In the genomic region with DNA sequence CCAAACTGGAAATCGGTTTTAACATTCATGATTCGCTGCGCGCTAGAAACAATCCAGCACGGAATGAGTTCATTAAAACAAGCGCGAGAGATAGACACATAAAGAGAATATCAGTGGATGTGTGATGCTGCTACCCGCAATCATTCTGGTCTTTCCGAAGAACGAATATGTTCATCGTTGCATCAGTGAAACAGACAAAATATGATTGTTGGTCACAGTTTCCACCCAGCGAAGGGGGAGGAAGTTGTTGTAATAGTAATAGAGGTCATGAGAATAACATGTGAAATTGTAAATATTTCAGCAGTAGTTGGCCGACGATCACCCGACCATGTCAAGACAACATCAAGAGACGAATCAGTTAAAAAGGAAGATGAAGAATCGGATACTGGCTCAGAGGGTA, we compare ENCODE assay signal across 5 worm cellular contexts.
TF ChIP-seq lines count a peak whose summit lies in the region.

No protein-coding gene starts in this region.

TF ChIP-seq in whole organism, L1 larva, 84 proteins besides CTCF, POLR2A, EP300 and RAD21 (continues in another document):
- TF ChIP-seq hlh-4 (tag; optimal IDR thresholded peaks at IDR 0.05; lab: Kevin White, UChicago) = no peak
- TF ChIP-seq mep-1 (tag; optimal IDR thresholded peaks at IDR 0.05; lab: Kevin White, UChicago) = no peak
- no peak for TF ChIP-seq unc-130 (tag; optimal IDR thresholded peaks at IDR 0.05; lab: Kevin White, UChicago)
- TF ChIP-seq lsy-2 (tag; optimal IDR thresholded peaks at IDR 0.05; lab: Kevin White, UChicago) = no peak
- TF ChIP-seq dpl-1 (GFP tag; optimal IDR thresholded peaks at IDR 0.05; lab: Kevin White, UChicago) = no peak
- peak in 1 of 2 experiments; percentile 32 for TF ChIP-seq lin-35 (GFP tag; optimal IDR thresholded peaks at IDR 0.05; lab: Kevin White, UChicago)
- 0 out of 2 replicates have a peak, but pooled peaks have one; percentile 6 for TF ChIP-seq nhr-19 (GFP tag; conservative IDR thresholded peaks at IDR 0.05; lab: Robert Waterston, UW)
- no peak for TF ChIP-seq nhr-90 (tag; optimal IDR thresholded peaks at IDR 0.05; lab: Kevin White, UChicago; ENCODE audit: poor library complexity)
- no peak for TF ChIP-seq ces-1 (GFP tag; optimal IDR thresholded peaks at IDR 0.05; lab: Kevin White, UChicago)
- TF ChIP-seq ama-1 (optimal IDR thresholded peaks at IDR 0.05; lab: Kevin White, UChicago) = no peak
- no peak for TF ChIP-seq isw-1 (GFP tag; IDR thresholded peaks at IDR 0.05; lab: Robert Waterston, UW)
- no peak for TF ChIP-seq hpl-2 (GFP tag; optimal IDR thresholded peaks at IDR 0.05; lab: Kevin White, UChicago)
- no peak for TF ChIP-seq aly-2 (tag; optimal IDR thresholded peaks at IDR 0.05; lab: Kevin White, UChicago)
- TF ChIP-seq swsn-7 (tag; optimal IDR thresholded peaks at IDR 0.05; lab: Kevin White, UChicago) = no peak
- TF ChIP-seq ceh-8 (GFP tag; optimal IDR thresholded peaks at IDR 0.05; lab: Kevin White, UChicago) = no peak
- TF ChIP-seq irx-1 (tag; optimal IDR thresholded peaks at IDR 0.05; lab: Kevin White, UChicago) = no peak
- no peak for TF ChIP-seq egl-13 (tag; optimal IDR thresholded peaks at IDR 0.05; lab: Kevin White, UChicago)
- peak; percentile 26 for TF ChIP-seq tbx-2 (tag; optimal IDR thresholded peaks at IDR 0.05; lab: Kevin White, UChicago)

TF ChIP-seq in whole organism, L2 larva, 48 proteins besides CTCF, POLR2A, EP300 and RAD21:
- TF ChIP-seq egl-27 (tag; optimal IDR thresholded peaks at IDR 0.05; lab: Kevin White, UChicago) (peak; percentile 10), blmp-1 (tag; optimal IDR thresholded peaks at IDR 0.05; lab: Kevin White, UChicago; ENCODE audit: insufficient read depth) (peak; percentile 27), sma-9 (GFP tag; optimal IDR thresholded peaks at IDR 0.05; lab: Kevin White, UChicago) (peak; percentile 53), sma-9 (tag; optimal IDR thresholded peaks at IDR 0.05; lab: Kevin White, UChicago) (no peak), nhr-23 (tag; optimal IDR thresholded peaks at IDR 0.05; lab: Kevin White, UChicago) (no peak), ceh-16 (tag; optimal IDR thresholded peaks at IDR 0.05; lab: Kevin White, UChicago) (no peak), nhr-25 (tag; optimal IDR thresholded peaks at IDR 0.05; lab: Kevin White, UChicago) (peak; percentile 51), nhr-10 (tag; optimal IDR thresholded peaks at IDR 0.05; lab: Kevin White, UChicago) (no peak), alr-1 (tag; optimal IDR thresholded peaks at IDR 0.05; lab: Kevin White, UChicago) (no peak), sma-3 (GFP tag; optimal IDR thresholded peaks at IDR 0.05; lab: Kevin White, UChicago) (peak; percentile 12)

TF ChIP-seq in whole organism, L3 larva, 47 proteins besides CTCF, POLR2A, EP300 and RAD21:
- TF ChIP-seq nhr-23 (tag; optimal IDR thresholded peaks at IDR 0.05; lab: Kevin White, UChicago) (peak; percentile 36), elt-3 (tag; optimal IDR thresholded peaks at IDR 0.05; lab: Kevin White, UChicago) (peak in 1 of 3 experiments; percentile 55), nhr-25 (tag; optimal IDR thresholded peaks at IDR 0.05; lab: Kevin White, UChicago) (peak; percentile 41), mml-1 (tag; optimal IDR thresholded peaks at IDR 0.05; lab: Kevin White, UChicago) (no peak), nhr-43 (tag; optimal IDR thresholded peaks at IDR 0.05; lab: Kevin White, UChicago; ENCODE audit: poor library complexity, severe bottlenecking) (peak; percentile 94), nhr-76 (tag; optimal IDR thresholded peaks at IDR 0.05; lab: Kevin White, UChicago) (no peak)
TF ChIP-seq in whole organism, L3 larva: peak in this region for 4.

TF ChIP-seq in whole organism, L4 larva, 104 proteins besides CTCF, POLR2A, EP300 and RAD21:
- TF ChIP-seq nhr-48 (tag; optimal IDR thresholded peaks at IDR 0.05; lab: Kevin White, UChicago) = peak; percentile 48
- TF ChIP-seq nhr-10 (tag; optimal IDR thresholded peaks at IDR 0.05; lab: Kevin White, UChicago) = peak; percentile 34
- peak; percentile 54 for TF ChIP-seq cey-2 (tag; optimal IDR thresholded peaks at IDR 0.05; lab: Kevin White, UChicago; ENCODE audit: borderline replicate concordance, insufficient read depth)
- peak; percentile 9 for TF ChIP-seq mep-1 (tag; optimal IDR thresholded peaks at IDR 0.05; lab: Kevin White, UChicago)
- TF ChIP-seq mdl-1 (tag; optimal IDR thresholded peaks at IDR 0.05; lab: Kevin White, UChicago) = peak in 1 of 2 experiments; percentile 70
- no peak for TF ChIP-seq ama-1 (optimal IDR thresholded peaks at IDR 0.05; lab: Kevin White, UChicago)
- TF ChIP-seq madf-5 (GFP tag; IDR thresholded peaks at IDR 0.05; lab: Robert Waterston, UW) = no peak
- peak; percentile 62 for TF ChIP-seq hlh-30 (tag; optimal IDR thresholded peaks at IDR 0.05; lab: Kevin White, UChicago; ENCODE audit: insufficient read depth)
- TF ChIP-seq nhr-102 (tag; optimal IDR thresholded peaks at IDR 0.05; lab: Kevin White, UChicago) = no peak
- peak; percentile 52; the same call in 1 of the 2 replicates for TF ChIP-seq mxl-2 (GFP tag; conservative IDR thresholded peaks at IDR 0.05; lab: Robert Waterston, UW)
- peak; percentile 48 for TF ChIP-seq nhr-28 (tag; optimal IDR thresholded peaks at IDR 0.05; lab: Kevin White, UChicago)
- TF ChIP-seq nhr-25 (tag; optimal IDR thresholded peaks at IDR 0.05; lab: Kevin White, UChicago; ENCODE audit: borderline replicate concordance, insufficient read depth) = peak; percentile 66
- TF ChIP-seq hlh-11 (tag; optimal IDR thresholded peaks at IDR 0.05; lab: Kevin White, UChicago) = peak; percentile 55
- TF ChIP-seq attf-4 (tag; optimal IDR thresholded peaks at IDR 0.05; lab: Kevin White, UChicago) = no peak
- TF ChIP-seq dmd-6 (GFP tag; IDR thresholded peaks at IDR 0.05; lab: Robert Waterston, UW) = peak; percentile 49; the same call in 1 of the 2 replicates
- TF ChIP-seq T20F7.1 (GFP tag; optimal IDR thresholded peaks at IDR 0.05; lab: Kevin White, UChicago) = no peak
- peak; percentile 11 for TF ChIP-seq mxl-3 (GFP tag; optimal IDR thresholded peaks at IDR 0.05; lab: Kevin White, UChicago)
TF ChIP-seq in whole organism, L4 larva: peak in this region for 12.

TF ChIP-seq in whole organism, young adult, 124 proteins besides CTCF, POLR2A, EP300 and RAD21:
- no peak for TF ChIP-seq ceh-58 (GFP tag; IDR thresholded peaks at IDR 0.05; lab: Robert Waterston, UW)
- peak; percentile 30 for TF ChIP-seq ztf-26 (tag; optimal IDR thresholded peaks at IDR 0.05; lab: Kevin White, UChicago)
- no peak for TF ChIP-seq tbx-9 (tag; optimal IDR thresholded peaks at IDR 0.05; lab: Kevin White, UChicago; ENCODE audit: borderline replicate concordance)
